Fruit fly (Drosophila melanogaster) whole organism, adult: ENCODE data around the gene CG18294.

ENCODE experiments used
- CG33017 ChIP-seq: fragments of 200-800 bp; sonication (Bioruptor generic); optimal IDR thresholded peaks from 2 replicates; lab custom pipeline; 2018; ENCODE audit warnings: missing biosample characterization, mild to moderate bottlenecking, missing genetic modification characterization, moderate library complexity
- Crg-1 ChIP-seq: fragments of 200-800 bp; sonication (Bioruptor generic); optimal IDR thresholded peaks from 2 replicates; lab custom pipeline; 2016; ENCODE audit warnings: missing biosample characterization, missing genetic modification characterization
- bab1 ChIP-seq: fragments of 200-800 bp; sonication (Bioruptor generic); optimal IDR thresholded peaks from 3 replicates; lab custom pipeline; 2019; ENCODE audit warnings: missing biosample characterization, mild to moderate bottlenecking, missing genetic modification characterization, moderate library complexity
- kay ChIP-seq: fragments of 200-800 bp; sonication (Bioruptor generic); peaks from one replicate; lab custom pipeline; 2016; ENCODE audit warnings: missing biosample characterization, missing genetic modification characterization, borderline replicate concordance
- ovo ChIP-seq: fragments of 200-800 bp; sonication (Bioruptor generic); optimal IDR thresholded peaks from 2 replicates; lab custom pipeline; 2016; ENCODE audit warnings: missing biosample characterization, missing genetic modification characterization
- pad ChIP-seq: fragments of 200-800 bp; sonication (Bioruptor generic); optimal IDR thresholded peaks from 3 replicates; lab custom pipeline; 2017; ENCODE audit warnings: missing biosample characterization, missing genetic modification characterization, mild to moderate bottlenecking, moderate library complexity, missing genetic modification reagents

DNA sequence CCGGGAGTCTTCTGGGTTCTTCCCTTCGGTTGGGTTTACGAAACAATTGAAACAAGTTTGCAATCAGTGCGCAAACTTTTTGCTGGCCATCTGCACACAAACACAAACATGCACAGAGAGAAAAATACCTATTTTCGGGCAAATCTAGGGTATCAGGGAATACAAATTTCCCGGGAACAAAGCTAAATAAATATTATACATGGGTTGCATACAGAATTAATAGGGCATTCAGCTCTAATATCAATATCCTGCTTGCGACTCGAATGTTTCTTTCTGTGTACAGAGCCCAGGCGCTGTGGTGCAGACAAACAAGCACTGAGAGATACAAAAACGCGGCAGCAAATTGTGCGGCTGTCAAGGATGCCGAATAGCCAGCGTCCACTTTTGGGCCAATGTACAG is 31.3 kb downstream of the CG18294 start:
- TF ChIP-seq CG33017 = no peak
- no peak for TF ChIP-seq bab1 (GFP tag; lab: Kevin White, UChicago)
- TF ChIP-seq Crg-1 (GFP tag; lab: Kevin White, UChicago) = no peak
- TF ChIP-seq kay (GFP tag; lab: Kevin White, UChicago) = no peak
- TF ChIP-seq ovo (GFP tag; lab: Kevin White, UChicago) = no peak
- no peak for TF ChIP-seq pad (GFP tag; lab: Kevin White, UChicago)
